Fruit fly (Drosophila melanogaster) whole organism, pupa: Measurements from ENCODE around the gene CG14866.

Experiments
- CG10348 ChIP-seq: fragments of 200-800 bp; sonication (Bioruptor generic); IDR thresholded peaks from 2 replicates; pipeline ENCODE4 v1.3.6; 2022; ENCODE audit warnings: missing biosample characterization, missing genetic modification characterization
- CG12605 ChIP-seq: fragments of 200-800 bp; sonication (Bioruptor generic); IDR thresholded peaks from 2 replicates; pipeline ENCODE4 v1.3.6; 2022; ENCODE audit warnings: missing biosample characterization, missing genetic modification characterization
- CG14655 ChIP-seq: fragments of 200-800 bp; sonication (Bioruptor generic); optimal IDR thresholded peaks from 3 replicates; lab custom pipeline; 2017; ENCODE audit warnings: mild to moderate bottlenecking, missing biosample characterization, missing genetic modification reagents, missing genetic modification characterization
- CG8159 ChIP-seq: fragments of 200-800 bp; sonication (Bioruptor generic); optimal IDR thresholded peaks from 3 replicates; lab custom pipeline; 2018; ENCODE audit warnings: missing biosample characterization, mild to moderate bottlenecking, missing genetic modification characterization, moderate library complexity
- CG9948 ChIP-seq: fragments of 200-800 bp; sonication (Bioruptor generic); optimal IDR thresholded peaks from 2 replicates; lab custom pipeline; 2018; ENCODE audit warnings: missing biosample characterization, mild to moderate bottlenecking, missing genetic modification characterization, moderate library complexity
- EcR ChIP-seq: fragments of 200-800 bp; sonication (Bioruptor generic); optimal IDR thresholded peaks from 3 replicates; lab custom pipeline; 2019; ENCODE audit warnings: missing biosample characterization, missing genetic modification characterization, mild to moderate bottlenecking, moderate library complexity, missing genetic modification reagents
- Ets98B ChIP-seq: fragments of 200-800 bp; sonication (Bioruptor generic); IDR thresholded peaks from 2 replicates; pipeline ENCODE4 v1.3.6; 2022; ENCODE audit warnings: missing biosample characterization, missing genetic modification characterization
- Pif1A ChIP-seq: fragments of 200-800 bp; sonication (Bioruptor generic); optimal IDR thresholded peaks from 3 replicates; lab custom pipeline; 2016; ENCODE audit warnings: missing biosample characterization, missing genetic modification characterization
- Pif1B ChIP-seq: fragments of 200-800 bp; sonication (Bioruptor generic); optimal IDR thresholded peaks from 3 replicates; lab custom pipeline; 2016; ENCODE audit warnings: missing biosample characterization, missing genetic modification characterization
- fd96Ca ChIP-seq: fragments of 200-800 bp; sonication (Bioruptor generic); IDR thresholded peaks from 3 replicates; pipeline ENCODE4 v1.3.6; 2022; ENCODE audit warnings: missing biosample characterization, missing genetic modification characterization
- rn ChIP-seq: fragments of 200-800 bp; sonication (Bioruptor generic); IDR thresholded peaks from 2 replicates; pipeline ENCODE4 v1.3.6; 2022; ENCODE audit warnings: missing biosample characterization, missing genetic modification characterization

DNA sequence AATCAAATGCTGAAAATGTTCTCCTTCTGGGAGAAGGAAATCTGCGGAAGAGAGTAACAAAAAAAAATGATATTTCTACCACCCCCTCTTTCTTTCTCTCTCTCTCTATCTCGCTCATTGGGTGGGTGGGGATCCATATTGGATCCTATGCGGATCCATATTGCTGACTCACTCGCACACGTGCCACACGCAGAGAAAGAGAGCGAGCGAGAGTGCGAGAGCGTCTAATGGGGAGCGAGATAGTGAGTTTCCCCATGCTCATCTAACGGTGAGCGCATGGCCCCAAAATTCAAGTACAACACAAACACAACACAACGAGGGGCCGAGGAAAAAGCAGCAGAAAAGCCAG, 29.6 kb upstream of the CG14866 start:
- no peak for TF ChIP-seq CG14655 (GFP tag; lab: Kevin White, UChicago)
- no peak for TF ChIP-seq Pif1B (GFP tag; lab: Kevin White, UChicago)
- no peak for TF ChIP-seq CG10348
- TF ChIP-seq fd96Ca (GFP tag; lab: Robert Waterston, UW) = no peak
- no peak for TF ChIP-seq EcR (GFP tag; lab: Kevin White, UChicago)
- TF ChIP-seq CG8159 (tag; lab: Kevin White, UChicago) = no peak
- TF ChIP-seq rn (GFP tag; lab: Robert Waterston, UW) = no peak
- no peak for TF ChIP-seq CG12605 (GFP tag; lab: Robert Waterston, UW)
- no peak for TF ChIP-seq Ets98B (GFP tag; lab: Robert Waterston, UW)
- no peak for TF ChIP-seq Pif1A
- TF ChIP-seq CG9948 (tag; lab: Kevin White, UChicago) = no peak
